Worm (Caenorhabditis elegans): ENCODE measurements around the gene R12B2.6.
A peak's percentile ranks its signal among the peaks of the same experiment; 100 is the strongest.

- TF ChIP-seq lir-3 (tag; optimal IDR thresholded peaks at IDR 0.05) (no peak), ces-1 (GFP tag; optimal IDR thresholded peaks at IDR 0.05) (peak; percentile 39), zag-1 (tag; optimal IDR thresholded peaks at IDR 0.05) (no peak), skn-1 (tag; optimal IDR thresholded peaks at IDR 0.05) (no peak), unc-130 (GFP tag; optimal IDR thresholded peaks at IDR 0.05) (no peak), fos-1 (tag; optimal IDR thresholded peaks at IDR 0.05) (no peak), daf-12 (tag; optimal IDR thresholded peaks at IDR 0.05) (no peak), F44E2.7 (GFP tag; IDR thresholded peaks at IDR 0.05) (no peak), lin-39 (tag; optimal IDR thresholded peaks at IDR 0.05) (no peak), nhr-10 (tag; optimal IDR thresholded peaks at IDR 0.05) (no peak), mes-2 (tag; optimal IDR thresholded peaks at IDR 0.05; ENCODE audit: poor library complexity, severe bottlenecking) (no peak), mdl-1 (tag; optimal IDR thresholded peaks at IDR 0.05) (no peak)
These were observed 710 bp upstream of the R12B2.6 start for ce11 chrIII:5834663-5835062.
